Worm (Caenorhabditis elegans): ENCODE data around the gene C06A12.3.

Gene C06A12.3

DNA sequence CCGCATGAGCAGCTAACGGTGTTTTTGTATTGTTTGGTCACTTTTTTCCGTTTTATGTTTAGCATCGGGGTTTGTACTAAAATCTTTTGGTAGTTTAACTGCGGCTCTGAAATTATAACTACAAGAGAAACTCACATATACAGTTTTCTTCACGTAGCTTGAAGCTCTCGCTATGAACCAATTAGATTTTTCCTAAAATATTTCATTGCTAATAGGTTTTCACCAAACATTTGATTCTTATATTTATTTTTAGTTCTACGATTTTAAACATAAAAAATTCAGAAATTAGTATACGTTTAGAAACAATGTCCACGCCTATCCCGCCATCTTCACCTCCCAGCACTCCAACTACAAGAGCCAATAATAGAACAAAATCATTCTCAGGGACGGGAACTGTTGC lies at the start of gene C06A12.3:
Gene C06A12.3 (plus strand): TSS at position 301 of the 400 bp plus-strand sequence.
- TF ChIP-seq Y55F3AM.14 (GFP tag; optimal IDR thresholded peaks at IDR 0.05), result no peak
- no peak for TF ChIP-seq nhr-12 (tag; optimal IDR thresholded peaks at IDR 0.05)
- no peak for TF ChIP-seq F13H6.1 (tag; optimal IDR thresholded peaks at IDR 0.05)
- TF ChIP-seq ama-1 (optimal IDR thresholded peaks at IDR 0.05), result no peak
- no peak for TF ChIP-seq elt-3 (tag; optimal IDR thresholded peaks at IDR 0.05)
- no peak for TF ChIP-seq nhr-10 (tag; optimal IDR thresholded peaks at IDR 0.05)
- TF ChIP-seq ceh-16 (tag; optimal IDR thresholded peaks at IDR 0.05), result no peak
- no peak for TF ChIP-seq sem-4 (tag; optimal IDR thresholded peaks at IDR 0.05)
- TF ChIP-seq nhr-129 (tag; optimal IDR thresholded peaks at IDR 0.05), result no peak
- TF ChIP-seq unc-55 (GFP tag; optimal IDR thresholded peaks at IDR 0.05), result no peak
- TF ChIP-seq ZK546.5 (tag; optimal IDR thresholded peaks at IDR 0.05), result no peak
- TF ChIP-seq lin-13 (GFP tag; optimal IDR thresholded peaks at IDR 0.05), result no peak
- TF ChIP-seq egl-27 (tag; optimal IDR thresholded peaks at IDR 0.05), result no peak
- no peak for TF ChIP-seq snpc-4 (tag; optimal IDR thresholded peaks at IDR 0.05)

ce11 chrIV:17380061-17380680 lies 47.4 kb upstream of the C06A12.3 start, which contains the start of the genes C30H6.9 and dlat-2:
TSS of gene C30H6.9 (minus strand) at chrIV:17380170.
TSS of gene dlat-2 (plus strand) at chrIV:17380626.
- TF ChIP-seq ztf-11 (tag; optimal IDR thresholded peaks at IDR 0.05), result no peak
- no peak for TF ChIP-seq zag-1 (tag; optimal IDR thresholded peaks at IDR 0.05)
- TF ChIP-seq aly-2 (tag; optimal IDR thresholded peaks at IDR 0.05), result no peak
- TF ChIP-seq C34F6.9 (tag; optimal IDR thresholded peaks at IDR 0.05), result peak; percentile 60
- TF ChIP-seq elt-1 (tag; optimal IDR thresholded peaks at IDR 0.05), result no peak
- TF ChIP-seq nhr-77 (tag; optimal IDR thresholded peaks at IDR 0.05), result no peak
- TF ChIP-seq nhr-129 (tag; optimal IDR thresholded peaks at IDR 0.05), result peak; percentile 20
- peak; percentile 11 for TF ChIP-seq fos-1 (tag; optimal IDR thresholded peaks at IDR 0.05)
- TF ChIP-seq gmeb-1 (tag; optimal IDR thresholded peaks at IDR 0.05), result no peak
- TF ChIP-seq ztf-1 (GFP tag; conservative IDR thresholded peaks at IDR 0.05), result no peak
- TF ChIP-seq lin-13 (GFP tag; optimal IDR thresholded peaks at IDR 0.05), result peak; percentile 11
- TF ChIP-seq unc-55 (GFP tag; optimal IDR thresholded peaks at IDR 0.05), result peak; percentile 60
- no peak for TF ChIP-seq skn-1 (tag; optimal IDR thresholded peaks at IDR 0.05)
- no peak for TF ChIP-seq ztf-4 (tag; optimal IDR thresholded peaks at IDR 0.05)
- peak in 1 of 2 experiments; percentile 40 for TF ChIP-seq lsy-2 (tag; optimal IDR thresholded peaks at IDR 0.05)
- TF ChIP-seq nhr-12 (tag; optimal IDR thresholded peaks at IDR 0.05), result no peak

- TF ChIP-seq mab-5 (tag; optimal IDR thresholded peaks at IDR 0.05) (no peak), fos-1 (tag; optimal IDR thresholded peaks at IDR 0.05) (no peak), sma-3 (GFP tag; optimal IDR thresholded peaks at IDR 0.05) (no peak), mbf-1 (tag; optimal IDR thresholded peaks at IDR 0.05) (no peak), lin-13 (GFP tag; optimal IDR thresholded peaks at IDR 0.05) (no peak), nhr-25 (tag; optimal IDR thresholded peaks at IDR 0.05) (no peak), elt-3 (tag; optimal IDR thresholded peaks at IDR 0.05) (no peak), nhr-10 (tag; optimal IDR thresholded peaks at IDR 0.05) (no peak), R02D3.7 (tag; optimal IDR thresholded peaks at IDR 0.05) (no peak), nhr-129 (tag; optimal IDR thresholded peaks at IDR 0.05) (no peak), ztf-4 (tag; optimal IDR thresholded peaks at IDR 0.05) (no peak), ztf-1 (GFP tag; conservative IDR thresholded peaks at IDR 0.05) (no peak), gmeb-1 (tag; optimal IDR thresholded peaks at IDR 0.05) (no peak), nhr-6 (tag; optimal IDR thresholded peaks at IDR 0.05) (no peak), elt-1 (tag; optimal IDR thresholded peaks at IDR 0.05) (no peak), ama-1 (optimal IDR thresholded peaks at IDR 0.05) (no peak), sma-9 (GFP tag; optimal IDR thresholded peaks at IDR 0.05) (no peak), sma-9 (tag; optimal IDR thresholded peaks at IDR 0.05) (no peak), egl-27 (tag; optimal IDR thresholded peaks at IDR 0.05) (no peak)
Measured at ce11 chrIV:17382029-17382428, 45.5 kb upstream of the C06A12.3 start, which contains the start of gene C30H6.8. TSS of gene C30H6.8 (plus strand) at chrIV:17382329.

- no peak for TF ChIP-seq gmeb-1 (tag; optimal IDR thresholded peaks at IDR 0.05)
- TF ChIP-seq nhr-129 (tag; optimal IDR thresholded peaks at IDR 0.05), result no peak
- no peak for TF ChIP-seq Y55F3AM.14 (GFP tag; optimal IDR thresholded peaks at IDR 0.05)
- no peak for TF ChIP-seq ama-1 (optimal IDR thresholded peaks at IDR 0.05)
- TF ChIP-seq elt-1 (tag; optimal IDR thresholded peaks at IDR 0.05), result no peak
- TF ChIP-seq C34F6.9 (tag; optimal IDR thresholded peaks at IDR 0.05), result no peak
- TF ChIP-seq nhr-25 (tag; optimal IDR thresholded peaks at IDR 0.05), result no peak
- TF ChIP-seq elt-3 (tag; optimal IDR thresholded peaks at IDR 0.05), result no peak
- TF ChIP-seq alr-1 (tag; optimal IDR thresholded peaks at IDR 0.05), result no peak
- no peak for TF ChIP-seq nhr-21 (tag; optimal IDR thresholded peaks at IDR 0.05)
- TF ChIP-seq ZK546.5 (tag; optimal IDR thresholded peaks at IDR 0.05), result no peak
- TF ChIP-seq nhr-6 (tag; optimal IDR thresholded peaks at IDR 0.05), result no peak
Measured at ce11 chrIV:17383046-17383445, 44.5 kb upstream of the C06A12.3 start, which contains the start of gene C30H6.12. TSS of gene C30H6.12 (plus strand) at chrIV:17383346.
